Worm (Caenorhabditis elegans) whole organism, late embryonic: ENCODE results near the gene cth-2.

Experiments
- T23F11.4 ChIP-seq: fragments of 200-800 bp; sonication (Bioruptor generic); optimal IDR thresholded peaks from 2 replicates; lab custom pipeline; 2018; ENCODE audit warnings: mild to moderate bottlenecking, missing genetic modification characterization, missing compliant biosample characterization
- ceh-30 ChIP-seq: fragments of 150-350 bp; optimal IDR thresholded peaks from 2 replicates; lab custom pipeline; 2014; ENCODE audit warnings: missing biosample characterization, missing genetic modification characterization
- pha-4 ChIP-seq: fragments of 150-350 bp; optimal IDR thresholded peaks from 2 replicates; lab custom pipeline; 2018; ENCODE audit warnings: missing biosample characterization, missing genetic modification reagents, missing genetic modification characterization

DNA sequence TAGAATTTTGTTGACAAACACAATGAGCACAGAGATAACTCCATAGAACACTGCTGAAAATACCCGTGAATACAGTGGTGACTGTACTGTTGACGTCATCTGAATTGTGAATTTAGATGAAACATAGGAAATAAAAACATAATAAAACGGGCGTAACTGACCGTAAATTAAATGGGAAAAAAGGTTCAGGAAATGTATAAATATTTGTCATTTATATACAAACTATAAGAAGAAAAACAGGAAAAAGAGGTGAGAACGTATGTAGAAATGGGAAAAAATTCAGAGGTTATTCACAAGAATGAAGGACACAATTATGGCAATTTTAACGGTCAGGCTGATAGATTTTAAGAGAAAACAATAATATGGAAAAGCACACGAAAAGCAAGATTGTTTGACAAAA is 45.2 kb downstream of the cth-2 start, which contains the start of gene sqv-7:
- no peak for TF ChIP-seq pha-4 (tag; lab: Kevin White, UChicago)
- TF ChIP-seq ceh-30 (tag; lab: Kevin White, UChicago): no peak
- no peak for TF ChIP-seq T23F11.4 (GFP tag; lab: Kevin White, UChicago)
